Worm (Caenorhabditis elegans) whole organism, young adult: Measurements from ENCODE around the gene C06A6.2.

Experiments
- B0019.2 ChIP-seq: fragments of 200-800 bp; sonication (Bioruptor generic); conservative IDR thresholded peaks from 2 replicates; pipeline ENCODE4 v1.3.6; 2022; ENCODE audit warnings: missing genetic modification reagents, missing genetic modification characterization, missing compliant biosample characterization
- B0035.1 ChIP-seq: sonication (generic microtip); optimal IDR thresholded peaks from 2 replicates; lab custom pipeline; 2016; ENCODE audit warnings: missing genetic modification characterization, mild to moderate bottlenecking, missing compliant biosample characterization, missing genotype, missing genetic modification reagents
- F10E7.11 ChIP-seq: sonication (generic microtip); optimal IDR thresholded peaks from 2 replicates; lab custom pipeline; 2017; ENCODE audit warnings: mild to moderate bottlenecking, missing genetic modification characterization, moderate library complexity, missing compliant biosample characterization
- F23B12.7 ChIP-seq: sonication (generic microtip); optimal IDR thresholded peaks from 2 replicates; lab custom pipeline; 2017; ENCODE audit warnings: missing genetic modification characterization, mild to moderate bottlenecking, missing compliant biosample characterization, antibody characterized with exemption, moderate library complexity; ENCODE audit not compliant: insufficient read depth
- F33H1.4 ChIP-seq: fragments of 200-800 bp; sonication (Bioruptor generic); IDR thresholded peaks from 2 replicates; pipeline ENCODE4 v1.3.6; 2022; ENCODE audit warnings: missing genetic modification reagents, missing genetic modification characterization, missing compliant biosample characterization
- F57C9.4 ChIP-seq: sonication (generic microtip); optimal IDR thresholded peaks from 2 replicates; lab custom pipeline; 2017; ENCODE audit warnings: mild to moderate bottlenecking, missing genetic modification characterization, missing compliant biosample characterization
- K11D2.4 ChIP-seq: fragments of 200-800 bp; sonication (Bioruptor generic); IDR thresholded peaks from 2 replicates; pipeline ENCODE4 v1.3.6; 2022; ENCODE audit warnings: missing genetic modification reagents, missing genetic modification characterization, missing compliant biosample characterization
- K12H6.12 ChIP-seq: fragments of 200-800 bp; sonication (Bioruptor generic); optimal IDR thresholded peaks from 2 replicates; lab custom pipeline; 2018; ENCODE audit warnings: mild to moderate bottlenecking, missing genetic modification characterization, missing compliant biosample characterization
- T07F8.4 ChIP-seq: sonication (generic microtip); optimal IDR thresholded peaks from 2 replicates; lab custom pipeline; 2016; ENCODE audit warnings: mild to moderate bottlenecking, missing genetic modification characterization, moderate library complexity, missing compliant biosample characterization
- Y53F4B.3 ChIP-seq: fragments of 200-800 bp; sonication (Bioruptor generic); IDR thresholded peaks from 2 replicates; pipeline ENCODE4 v1.3.6; 2022; ENCODE audit warnings: missing genetic modification reagents, missing genetic modification characterization, missing compliant biosample characterization
- atf-7 ChIP-seq: sonication (generic microtip); optimal IDR thresholded peaks from 2 replicates; lab custom pipeline; 2017; ENCODE audit warnings: mild to moderate bottlenecking, missing genetic modification characterization, missing compliant biosample characterization
- ccch-3 ChIP-seq: fragments of 200-800 bp; sonication (Bioruptor generic); optimal IDR thresholded peaks from 2 replicates; lab custom pipeline; 2018; ENCODE audit warnings: mild to moderate bottlenecking, missing genetic modification characterization, missing compliant biosample characterization
- cebp-2 ChIP-seq: fragments of 200-800 bp; sonication (Bioruptor generic); IDR thresholded peaks from 2 replicates; pipeline ENCODE4 v1.3.6; 2022; ENCODE audit warnings: missing genetic modification characterization, missing compliant biosample characterization
- ceh-58 ChIP-seq: fragments of 200-800 bp; sonication (Bioruptor generic); IDR thresholded peaks from 2 replicates; pipeline ENCODE4 v1.3.6; 2022; ENCODE audit warnings: missing genetic modification characterization, missing compliant biosample characterization
- ceh-79 ChIP-seq: sonication (generic microtip); optimal IDR thresholded peaks from 2 replicates; lab custom pipeline; 2017; ENCODE audit warnings: mild to moderate bottlenecking, missing genetic modification characterization, missing compliant biosample characterization
- chd-7 ChIP-seq: sonication (generic microtip); optimal IDR thresholded peaks from 2 replicates; lab custom pipeline; 2016; ENCODE audit warnings: mild to moderate bottlenecking, missing genetic modification characterization, moderate library complexity, missing compliant biosample characterization
- die-1 ChIP-seq: sonication (generic microtip); optimal IDR thresholded peaks from 2 replicates; lab custom pipeline; 2016; ENCODE audit warnings: missing genotype, mild to moderate bottlenecking, missing genetic modification characterization, missing compliant biosample characterization
- dpff-1 ChIP-seq: sonication (generic microtip); optimal IDR thresholded peaks from 2 replicates; lab custom pipeline; 2017; ENCODE audit warnings: mild to moderate bottlenecking, missing genetic modification characterization, missing compliant biosample characterization
- egl-18 ChIP-seq: fragments of 200-800 bp; sonication (Bioruptor generic); IDR thresholded peaks from 2 replicates; pipeline ENCODE4 v1.3.6; 2022; ENCODE audit warnings: missing genetic modification reagents, missing genetic modification characterization, missing compliant biosample characterization
- ekl-4 ChIP-seq: fragments of 200-800 bp; sonication (Bioruptor generic); IDR thresholded peaks from 2 replicates; pipeline ENCODE4 v1.3.6; 2022; ENCODE audit warnings: missing genetic modification reagents, missing genetic modification characterization, missing compliant biosample characterization
- fkh-3 ChIP-seq: sonication (generic microtip); optimal IDR thresholded peaks from 2 replicates; lab custom pipeline; 2016; ENCODE audit warnings: mild to moderate bottlenecking, missing genetic modification characterization, missing compliant biosample characterization
- hlh-12 ChIP-seq: sonication (generic microtip); optimal IDR thresholded peaks from 2 replicates; lab custom pipeline; 2016; ENCODE audit warnings: missing genetic modification characterization, missing compliant biosample characterization
- hmg-1.2 ChIP-seq: fragments of 200-800 bp; sonication (Bioruptor generic); IDR thresholded peaks from 2 replicates; pipeline ENCODE4 v1.3.6; 2022; ENCODE audit warnings: missing genetic modification reagents, missing genetic modification characterization, missing compliant biosample characterization
- lin-35 ChIP-seq, 3 experiments: fragments of 150-350 bp in 2 of 3; sonication (generic microtip) in 1 of 3; optimal IDR thresholded peaks; 2 replicates each; lab custom pipeline; 2014 to 2018; ENCODE audit warnings: missing biosample characterization in 3 of 3, missing genetic modification characterization in 3 of 3, missing genetic modification reagents in 3 of 3
- lin-40 ChIP-seq: sonication (generic microtip); optimal IDR thresholded peaks from 2 replicates; lab custom pipeline; 2016; ENCODE audit warnings: missing genetic modification characterization, mild to moderate bottlenecking, missing compliant biosample characterization, missing genotype, missing genetic modification reagents
- lsl-1 ChIP-seq: fragments of 200-800 bp; sonication (Bioruptor generic); optimal IDR thresholded peaks from 2 replicates; lab custom pipeline; 2018; ENCODE audit warnings: mild to moderate bottlenecking, missing genetic modification characterization, moderate library complexity, missing compliant biosample characterization
- madf-10 ChIP-seq: sonication (generic microtip); optimal IDR thresholded peaks from 2 replicates; lab custom pipeline; 2016; ENCODE audit warnings: mild to moderate bottlenecking, missing genetic modification characterization, missing compliant biosample characterization
- madf-3 ChIP-seq: fragments of 200-800 bp; sonication (Bioruptor generic); IDR thresholded peaks from 2 replicates; pipeline ENCODE4 v1.3.6; 2022; ENCODE audit warnings: missing genetic modification reagents, missing genetic modification characterization, missing compliant biosample characterization
- madf-8 ChIP-seq: fragments of 200-800 bp; sonication (Bioruptor generic); conservative IDR thresholded peaks from 2 replicates; pipeline ENCODE4 v1.3.6; 2022; ENCODE audit warnings: missing genetic modification reagents, missing genetic modification characterization, missing compliant biosample characterization
- mcd-1 ChIP-seq: fragments of 200-800 bp; sonication (Bioruptor generic); IDR thresholded peaks from 2 replicates; pipeline ENCODE4 v1.3.6; 2022; ENCODE audit warnings: missing genetic modification reagents, missing genetic modification characterization, missing compliant biosample characterization
- mes-4 ChIP-seq: sonication (generic microtip); optimal IDR thresholded peaks from 2 replicates; lab custom pipeline; 2016; ENCODE audit warnings: missing genotype, missing genetic modification characterization, missing compliant biosample characterization
- nfyb-1 ChIP-seq: fragments of 200-800 bp; sonication (Bioruptor generic); IDR thresholded peaks from 2 replicates; pipeline ENCODE4 v1.3.6; 2022; ENCODE audit warnings: missing genetic modification reagents, missing genetic modification characterization, missing compliant biosample characterization
- nhr-80 ChIP-seq: sonication (generic microtip); optimal IDR thresholded peaks from 2 replicates; lab custom pipeline; 2016; ENCODE audit warnings: missing genetic modification characterization, missing compliant biosample characterization
- pha-4 ChIP-seq: fragments of 150-350 bp; sonication (generic microtip); optimal IDR thresholded peaks from 2 replicates; lab custom pipeline; 2014; ENCODE audit warnings: missing biosample characterization, missing genetic modification reagents, missing genetic modification characterization
- rec-8 ChIP-seq, 2 experiments: sonication (generic microtip); optimal IDR thresholded peaks; 2 replicates each; lab custom pipeline; 2016; ENCODE audit warnings: mild to moderate bottlenecking in 2 of 2, missing genetic modification characterization in 2 of 2, missing genetic modification reagents in 2 of 2, missing genotype in 2 of 2, missing biosample characterization in 1 of 2, missing compliant biosample characterization in 1 of 2, moderate library complexity in 1 of 2
- repo-1 ChIP-seq: sonication (generic microtip); optimal IDR thresholded peaks from 2 replicates; lab custom pipeline; 2017; ENCODE audit warnings: mild to moderate bottlenecking, missing genetic modification characterization, missing compliant biosample characterization
- snpc-4 ChIP-seq, 5 experiments: fragments of 150-350 bp in 1 of 5; sonication (generic microtip) in 4 of 5; optimal IDR thresholded peaks; 2 replicates each; lab custom pipeline; 2014 to 2018; ENCODE audit warnings: missing genetic modification characterization in 5 of 5, missing biosample characterization in 3 of 5, antibody characterized with exemption in 2 of 5, mild to moderate bottlenecking in 2 of 5, missing compliant biosample characterization in 2 of 5, missing genotype in 2 of 5, moderate library complexity in 2 of 5, missing genetic modification reagents in 1 of 5
- sptf-2 ChIP-seq: fragments of 200-800 bp; sonication (Bioruptor generic); optimal IDR thresholded peaks from 2 replicates; lab custom pipeline; 2018; ENCODE audit warnings: mild to moderate bottlenecking, missing genetic modification characterization, missing compliant biosample characterization
- tbp1 ChIP-seq: fragments of 200-800 bp; sonication (Bioruptor generic); optimal IDR thresholded peaks from 2 replicates; lab custom pipeline; 2018; ENCODE audit warnings: mild to moderate bottlenecking, missing genetic modification characterization, missing compliant biosample characterization
- tbx-9 ChIP-seq: sonication (generic microtip); optimal IDR thresholded peaks from 2 replicates; lab custom pipeline; 2016; ENCODE audit warnings: borderline replicate concordance, missing genetic modification characterization, inconsistent platforms, missing compliant biosample characterization
- xnd-1 ChIP-seq: sonication (generic microtip); optimal IDR thresholded peaks from 2 replicates; lab custom pipeline; 2016; ENCODE audit warnings: missing genotype, missing genetic modification reagents, missing genetic modification characterization, missing compliant biosample characterization
- zfh-2 ChIP-seq: fragments of 200-800 bp; sonication (Bioruptor generic); conservative IDR thresholded peaks from 2 replicates; pipeline ENCODE4 v1.3.6; 2022; ENCODE audit warnings: missing genetic modification reagents, missing genetic modification characterization, missing compliant biosample characterization
- ztf-18 ChIP-seq: sonication (generic microtip); optimal IDR thresholded peaks from 2 replicates; lab custom pipeline; 2016; ENCODE audit warnings: missing genotype, mild to moderate bottlenecking, missing genetic modification characterization, missing compliant biosample characterization
- ztf-25 ChIP-seq: fragments of 200-800 bp; sonication (Bioruptor generic); IDR thresholded peaks from 2 replicates; pipeline ENCODE4 v1.3.6; 2022; ENCODE audit warnings: missing genetic modification reagents, missing genetic modification characterization, missing compliant biosample characterization
- ztf-28 ChIP-seq: fragments of 200-800 bp; sonication (Bioruptor generic); IDR thresholded peaks from 2 replicates; pipeline ENCODE4 v1.3.6; 2022; ENCODE audit warnings: missing genetic modification reagents, missing genetic modification characterization, missing compliant biosample characterization

Gene C06A6.2

DNA sequence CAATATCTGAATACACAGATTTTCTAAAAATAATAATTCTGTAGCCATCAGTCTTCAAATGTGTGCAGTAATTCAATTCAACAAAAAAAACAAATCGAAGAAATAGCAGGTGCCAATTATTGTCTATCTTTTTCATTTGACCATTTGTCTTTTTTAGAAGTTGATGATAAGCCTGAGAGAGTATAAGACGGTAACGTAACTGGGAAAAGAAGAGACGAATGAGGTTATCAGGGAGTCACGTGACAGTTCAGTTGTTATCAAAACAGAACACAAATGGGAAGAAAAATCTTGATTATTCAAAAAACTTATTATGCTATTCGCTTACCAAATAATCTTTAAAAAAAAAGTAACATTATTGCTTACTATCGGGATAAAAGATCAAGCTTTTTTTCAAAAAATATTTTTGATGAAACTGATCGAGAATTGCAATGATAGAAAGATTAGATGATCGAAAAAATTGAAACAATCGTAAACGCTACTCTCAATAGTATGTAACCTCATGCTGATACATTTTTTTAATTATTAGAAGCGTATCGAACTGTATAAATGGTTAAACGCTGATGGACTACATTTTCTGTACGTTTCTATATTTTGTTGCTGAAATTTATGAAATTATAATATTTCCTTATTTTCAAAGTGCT lies 2.0 kb upstream of the C06A6.2 start:
- peak; percentile 81 for TF ChIP-seq nhr-80
- peak; percentile 15 for TF ChIP-seq tbp1
- peak; percentile 1 for TF ChIP-seq lin-40 (tag; lab: Kevin White, UChicago)
- TF ChIP-seq mcd-1 (GFP tag; lab: Robert Waterston, UW): no peak

ce11 chrIV:7845585-7845984 lies 837 bp upstream of the C06A6.2 start:
- TF ChIP-seq atf-7 (tag; lab: Kevin White, UChicago) (peak; percentile 33), fkh-3 (tag; lab: Kevin White, UChicago) (no peak), ztf-28 (no peak), hlh-12 (tag; lab: Kevin White, UChicago) (no peak), Y53F4B.3 (no peak), pha-4 (tag; lab: Kevin White, UChicago) (no peak), egl-18 (no peak), ceh-58 (GFP tag; lab: Robert Waterston, UW) (no peak), nfyb-1 (GFP tag; lab: Robert Waterston, UW) (0 out of 2 replicates have a peak, but pooled peaks have one; percentile 56), F10E7.11 (peak; percentile 6), B0019.2 (GFP tag; lab: Robert Waterston, UW) (no peak), zfh-2 (peak; percentile 97), ztf-25 (GFP tag; lab: Robert Waterston, UW) (no peak), F23B12.7 (tag; lab: Kevin White, UChicago) (no peak), madf-3 (no peak), ztf-18 (tag; lab: Kevin White, UChicago) (peak; percentile 39), die-1 (tag; lab: Kevin White, UChicago) (peak; percentile 53), snpc-4 (GFP tag; optimal IDR thresholded peaks at IDR 0.05; lab: Kevin White, UChicago) (no peak), snpc-4 (tag; optimal IDR thresholded peaks at IDR 0.05; lab: Kevin White, UChicago) (peak in 3 of 4 experiments; percentile 15 to 63 (median 54)), ccch-3 (GFP tag; lab: Kevin White, UChicago) (no peak), F57C9.4 (tag; lab: Kevin White, UChicago) (no peak), T07F8.4 (tag; lab: Kevin White, UChicago) (no peak), madf-10 (peak; percentile 48), lin-35 (GFP tag; optimal IDR thresholded peaks at IDR 0.05; lab: Kevin White, UChicago) (peak in 1 of 3 experiments; percentile 58), madf-8 (GFP tag; lab: Robert Waterston, UW) (no peak), rec-8 (tag; optimal IDR thresholded peaks at IDR 0.05; lab: Kevin White, UChicago) (no peak), chd-7 (tag; lab: Kevin White, UChicago) (peak; percentile 67), sptf-2 (GFP tag; lab: Kevin White, UChicago) (no peak), hmg-1.2 (GFP tag; lab: Robert Waterston, UW) (peak; percentile 80), nhr-80 (peak; percentile 60), ekl-4 (GFP tag; lab: Robert Waterston, UW) (0 out of 2 replicates have a peak, but pooled peaks have one; percentile 53), tbx-9 (tag; lab: Kevin White, UChicago) (no peak), K12H6.12 (tag; lab: Kevin White, UChicago) (peak; percentile 79), ceh-79 (tag; lab: Kevin White, UChicago) (no peak), lsl-1 (GFP tag; lab: Kevin White, UChicago) (no peak), cebp-2 (GFP tag; lab: Robert Waterston, UW) (no peak), lin-40 (tag; lab: Kevin White, UChicago) (peak; percentile 77), xnd-1 (tag; lab: Kevin White, UChicago) (no peak), mes-4 (tag; lab: Kevin White, UChicago) (no peak), repo-1 (tag; lab: Kevin White, UChicago) (peak; percentile 71), tbp1 (peak; percentile 30), F33H1.4 (no peak), B0035.1 (tag; lab: Kevin White, UChicago) (no peak), K11D2.4 (GFP tag; lab: Robert Waterston, UW) (0 out of 2 replicates have a peak, but pooled peaks have one; percentile 24), dpff-1 (no peak)
